1 fruit fly cellular context compared by ENCODE assay signal in the genomic region with DNA sequence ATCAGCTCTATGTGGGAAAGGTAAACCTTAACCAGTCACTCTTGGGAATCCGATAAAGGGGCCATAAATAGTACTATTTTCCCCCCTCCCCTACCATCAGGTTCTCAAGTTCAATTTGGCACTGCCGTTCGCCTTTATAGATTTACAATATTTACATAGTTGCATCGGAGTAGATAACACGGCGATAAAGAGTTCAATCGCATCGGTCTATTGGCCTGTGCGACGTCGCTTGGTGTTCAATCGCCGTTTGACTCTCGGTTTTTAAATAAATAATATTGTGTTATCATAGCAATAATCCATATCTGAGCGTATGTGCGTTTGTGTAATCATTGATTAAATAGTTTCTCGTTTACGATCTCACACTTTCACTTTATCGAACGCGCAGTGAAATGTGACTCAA.
TF ChIP-seq lines count a peak whose summit lies in the region.

No protein-coding gene starts in this region.

TF ChIP-seq in whole organism, embryonic, 481 proteins besides CTCF, POLR2A, EP300 and RAD21 (continued from another document):
- TF ChIP-seq CG9727 (GFP tag; optimal IDR thresholded peaks at IDR 0.05; lab: Kevin White, UChicago) (no peak), jigr1 (GFP tag; IDR thresholded peaks at IDR 0.05; lab: Robert Waterston, UW) (no peak), eyg (GFP tag; optimal IDR thresholded peaks at IDR 0.05; lab: Kevin White, UChicago) (no peak), CG15011 (GFP tag; optimal IDR thresholded peaks at IDR 0.05; lab: Kevin White, UChicago) (no peak), dmrt11E (tag; optimal IDR thresholded peaks at IDR 0.05; lab: Kevin White, UChicago) (peak; percentile 14), pho (GFP tag; optimal IDR thresholded peaks at IDR 0.05; lab: Kevin White, UChicago) (no peak), cad (GFP tag; optimal IDR thresholded peaks at IDR 0.05; lab: Kevin White, UChicago) (peak; percentile 5), disco-r (GFP tag; optimal IDR thresholded peaks at IDR 0.05; lab: Kevin White, UChicago) (no peak), CG15479 (GFP tag; optimal IDR thresholded peaks at IDR 0.05; lab: Kevin White, UChicago) (peak; percentile 50), CG15073 (GFP tag; optimal IDR thresholded peaks at IDR 0.05; lab: Kevin White, UChicago) (no peak), D19B (GFP tag; optimal IDR thresholded peaks at IDR 0.05; lab: Kevin White, UChicago) (no peak)
